Worm (Caenorhabditis elegans) whole organism, late embryonic: ENCODE measurements around the gene ubc-24.

Experiments
- C38D4.7 ChIP-seq: fragments of 200-800 bp; sonication (Bioruptor generic); optimal IDR thresholded peaks from 2 replicates; lab custom pipeline; 2018; ENCODE audit warnings: mild to moderate bottlenecking, missing genetic modification characterization, moderate library complexity, missing compliant biosample characterization
- F13H6.1 ChIP-seq: sonication (generic microtip); optimal IDR thresholded peaks from 2 replicates; lab custom pipeline; 2016; ENCODE audit warnings: missing genetic modification characterization, missing compliant biosample characterization
- K02D7.2 ChIP-seq: sonication (generic microtip); optimal IDR thresholded peaks from 2 replicates; lab custom pipeline; 2017; ENCODE audit warnings: mild to moderate bottlenecking, missing genetic modification characterization, missing compliant biosample characterization
- K09A11.1 ChIP-seq: sonication (generic microtip); optimal IDR thresholded peaks from 2 replicates; lab custom pipeline; 2017; ENCODE audit warnings: antibody characterized with exemption, mild to moderate bottlenecking, missing genetic modification characterization, missing compliant biosample characterization; ENCODE audit not compliant: insufficient read depth
- Y22D7AL.16 ChIP-seq: sonication (generic microtip); optimal IDR thresholded peaks from 2 replicates; lab custom pipeline; 2016; ENCODE audit warnings: missing genetic modification characterization, missing compliant biosample characterization
- ahr-1 ChIP-seq: sonication (generic microtip); optimal IDR thresholded peaks from 2 replicates; lab custom pipeline; 2016; ENCODE audit warnings: missing genetic modification characterization, missing compliant biosample characterization
- ama-1 ChIP-seq: fragments of 150-350 bp; optimal IDR thresholded peaks from 2 replicates; lab custom pipeline; 2014
- ceh-14 ChIP-seq: sonication (generic microtip); optimal IDR thresholded peaks from 2 replicates; lab custom pipeline; 2016; ENCODE audit warnings: missing genotype, missing genetic modification characterization, missing compliant biosample characterization
- ceh-18 ChIP-seq: sonication (generic microtip); optimal IDR thresholded peaks from 2 replicates; lab custom pipeline; 2016; ENCODE audit warnings: missing genetic modification characterization, missing compliant biosample characterization
- ceh-19 ChIP-seq: fragments of 200-800 bp; sonication (Bioruptor generic); optimal IDR thresholded peaks from 2 replicates; lab custom pipeline; 2018; ENCODE audit warnings: mild to moderate bottlenecking, missing genetic modification characterization, missing compliant biosample characterization
- ceh-2 ChIP-seq: sonication (generic microtip); optimal IDR thresholded peaks from 2 replicates; lab custom pipeline; 2016; ENCODE audit warnings: missing genotype, missing genetic modification characterization, missing compliant biosample characterization
- ceh-30 ChIP-seq: fragments of 150-350 bp; optimal IDR thresholded peaks from 2 replicates; lab custom pipeline; 2014; ENCODE audit warnings: missing biosample characterization, missing genetic modification characterization
- ceh-31 ChIP-seq: sonication (generic microtip); optimal IDR thresholded peaks from 2 replicates; lab custom pipeline; 2016; ENCODE audit warnings: missing genetic modification characterization, missing compliant biosample characterization
- ceh-48 ChIP-seq: sonication (generic microtip); optimal IDR thresholded peaks from 2 replicates; lab custom pipeline; 2016; ENCODE audit warnings: missing genetic modification characterization, inconsistent platforms, missing compliant biosample characterization
- ceh-6 ChIP-seq: fragments of 200-800 bp; sonication (Bioruptor generic); optimal IDR thresholded peaks from 2 replicates; lab custom pipeline; 2018; ENCODE audit warnings: mild to moderate bottlenecking, missing genetic modification characterization, missing compliant biosample characterization
- che-1 ChIP-seq: sonication (generic microtip); optimal IDR thresholded peaks from 2 replicates; lab custom pipeline; 2016; ENCODE audit warnings: mild to moderate bottlenecking, missing genetic modification characterization, missing compliant biosample characterization
- dmd-4 ChIP-seq: sonication (generic microtip); optimal IDR thresholded peaks from 2 replicates; lab custom pipeline; 2016; ENCODE audit warnings: borderline replicate concordance, missing genetic modification characterization, missing compliant biosample characterization
- dve-1 ChIP-seq: sonication (generic microtip); optimal IDR thresholded peaks from 2 replicates; lab custom pipeline; 2017; ENCODE audit warnings: antibody characterized with exemption, mild to moderate bottlenecking, missing genetic modification characterization, missing compliant biosample characterization
- elt-4 ChIP-seq: sonication (generic microtip); optimal IDR thresholded peaks from 2 replicates; lab custom pipeline; 2016; ENCODE audit warnings: missing genetic modification characterization, missing compliant biosample characterization
- fax-1 ChIP-seq: sonication (generic microtip); optimal IDR thresholded peaks from 2 replicates; lab custom pipeline; 2016; ENCODE audit warnings: missing genotype, missing genetic modification characterization, missing compliant biosample characterization
- fkh-10 ChIP-seq: fragments of 150-350 bp; optimal IDR thresholded peaks from 2 replicates; lab custom pipeline; 2014; ENCODE audit warnings: missing biosample characterization, missing genetic modification reagents, missing genetic modification characterization
- hlh-15 ChIP-seq: sonication (generic microtip); optimal IDR thresholded peaks from 2 replicates; lab custom pipeline; 2016; ENCODE audit warnings: missing genetic modification characterization, missing compliant biosample characterization
- hlh-30 ChIP-seq: sonication (generic microtip); optimal IDR thresholded peaks from 2 replicates; lab custom pipeline; 2017; ENCODE audit warnings: antibody characterized with exemption, missing genetic modification characterization, missing compliant biosample characterization; ENCODE audit not compliant: insufficient read depth
- hlh-8 ChIP-seq: sonication (generic microtip); optimal IDR thresholded peaks from 2 replicates; lab custom pipeline; 2016; ENCODE audit warnings: missing genotype, missing genetic modification characterization, missing compliant biosample characterization
- lim-6 ChIP-seq: sonication (generic microtip); optimal IDR thresholded peaks from 2 replicates; lab custom pipeline; 2016; ENCODE audit warnings: missing genetic modification characterization, missing compliant biosample characterization
- madf-2 ChIP-seq: sonication (generic microtip); optimal IDR thresholded peaks from 2 replicates; lab custom pipeline; 2017; ENCODE audit warnings: missing genetic modification characterization, missing compliant biosample characterization
- mec-3 ChIP-seq: sonication (generic microtip); optimal IDR thresholded peaks from 2 replicates; lab custom pipeline; 2016; ENCODE audit warnings: borderline replicate concordance, missing genetic modification characterization, missing compliant biosample characterization
- nhr-232 ChIP-seq: sonication (generic microtip); optimal IDR thresholded peaks from 2 replicates; lab custom pipeline; 2016; ENCODE audit warnings: missing genetic modification characterization, missing compliant biosample characterization
- npax-4 ChIP-seq: sonication (generic microtip); optimal IDR thresholded peaks from 2 replicates; lab custom pipeline; 2016; ENCODE audit warnings: missing genetic modification characterization, missing compliant biosample characterization
- odd-2 ChIP-seq: sonication (generic microtip); optimal IDR thresholded peaks from 2 replicates; lab custom pipeline; 2017; ENCODE audit warnings: antibody characterized with exemption, mild to moderate bottlenecking, missing genetic modification characterization, missing compliant biosample characterization
- pha-2 ChIP-seq: sonication (generic microtip); optimal IDR thresholded peaks from 2 replicates; lab custom pipeline; 2017; ENCODE audit warnings: mild to moderate bottlenecking, missing genetic modification characterization, missing compliant biosample characterization
- pqm-1 ChIP-seq: sonication (generic microtip); optimal IDR thresholded peaks from 2 replicates; lab custom pipeline; 2016; ENCODE audit warnings: missing genetic modification characterization, missing compliant biosample characterization
- pros-1 ChIP-seq: fragments of 150-350 bp; optimal IDR thresholded peaks from 2 replicates; lab custom pipeline; 2014; ENCODE audit warnings: missing biosample characterization, missing genetic modification reagents, missing genetic modification characterization
- rnt-1 ChIP-seq: sonication (generic microtip); optimal IDR thresholded peaks from 2 replicates; lab custom pipeline; 2016; ENCODE audit warnings: missing genetic modification characterization, missing compliant biosample characterization
- sox-2 ChIP-seq: fragments of 200-800 bp; sonication (Bioruptor generic); IDR thresholded peaks from 2 replicates; pipeline ENCODE4 v1.3.6; 2022; ENCODE audit warnings: missing genetic modification reagents, missing genetic modification characterization, missing compliant biosample characterization
- sox-4 ChIP-seq: sonication (generic microtip); optimal IDR thresholded peaks from 2 replicates; lab custom pipeline; 2017; ENCODE audit warnings: mild to moderate bottlenecking, missing genetic modification characterization, inconsistent platforms, missing compliant biosample characterization
- syd-9 ChIP-seq: sonication (generic microtip); optimal IDR thresholded peaks from 2 replicates; lab custom pipeline; 2016; ENCODE audit warnings: mild to moderate bottlenecking, missing genetic modification characterization, moderate library complexity, missing compliant biosample characterization
- tbx-2 ChIP-seq: sonication (generic microtip); optimal IDR thresholded peaks from 2 replicates; lab custom pipeline; 2016; ENCODE audit warnings: missing genetic modification characterization, missing compliant biosample characterization
- tbx-7 ChIP-seq: sonication (generic microtip); optimal IDR thresholded peaks from 2 replicates; lab custom pipeline; 2016; ENCODE audit warnings: missing genotype, missing genetic modification characterization, missing compliant biosample characterization
- unc-3 ChIP-seq, 2 experiments: fragments of 200-800 bp in 1 of 2; sonication (Bioruptor generic) in 1 of 2; sonication (generic microtip) in 1 of 2; conservative IDR thresholded peaks in 1 of 2; optimal IDR thresholded peaks in 1 of 2; 2 replicates each; pipeline versions ENCODE4 v1.3.6 to Lab custom; 2016 to 2022; ENCODE audit warnings: missing compliant biosample characterization in 2 of 2, missing genetic modification characterization in 2 of 2, missing genetic modification reagents in 1 of 2
- unc-42 ChIP-seq: sonication (generic microtip); optimal IDR thresholded peaks from 2 replicates; lab custom pipeline; 2016; ENCODE audit warnings: missing genotype, missing genetic modification characterization, missing compliant biosample characterization
- unc-55 ChIP-seq: sonication (generic microtip); optimal IDR thresholded peaks from 2 replicates; lab custom pipeline; 2017; ENCODE audit warnings: missing biosample characterization, missing genetic modification reagents, missing genetic modification characterization
- unc-86 ChIP-seq: sonication (generic microtip); optimal IDR thresholded peaks from 2 replicates; lab custom pipeline; 2016; ENCODE audit warnings: missing genetic modification characterization, missing compliant biosample characterization
- ztf-16 ChIP-seq: sonication (generic microtip); optimal IDR thresholded peaks from 2 replicates; lab custom pipeline; 2017; ENCODE audit warnings: missing genetic modification characterization, missing compliant biosample characterization

ubc-24 gene

ce11 chrII:8370194-8370593 lies 35.2 kb upstream of the ubc-24 start:
- TF ChIP-seq unc-3 (GFP tag; conservative IDR thresholded peaks at IDR 0.05; lab: Robert Waterston, UW) = no peak
- TF ChIP-seq unc-3 (tag; optimal IDR thresholded peaks at IDR 0.05; lab: Kevin White, UChicago) = no peak
- no peak for TF ChIP-seq hlh-15 (tag; lab: Kevin White, UChicago)
- no peak for TF ChIP-seq K02D7.2
- no peak for TF ChIP-seq Y22D7AL.16
- TF ChIP-seq pha-2 (tag; lab: Kevin White, UChicago) = no peak
- TF ChIP-seq ahr-1 = no peak
- TF ChIP-seq ceh-19 (GFP tag; lab: Kevin White, UChicago) = no peak
- no peak for TF ChIP-seq madf-2 (tag; lab: Kevin White, UChicago)
- TF ChIP-seq mec-3 (tag; lab: Kevin White, UChicago) = no peak
- TF ChIP-seq dve-1 = no peak
- TF ChIP-seq ztf-16 (tag; lab: Kevin White, UChicago) = no peak
- TF ChIP-seq ceh-6 (GFP tag; lab: Kevin White, UChicago) = no peak
- no peak for TF ChIP-seq unc-42 (tag; lab: Kevin White, UChicago)
- TF ChIP-seq nhr-232 = no peak
- no peak for TF ChIP-seq rnt-1 (tag; lab: Kevin White, UChicago)
- TF ChIP-seq elt-4 (tag; lab: Kevin White, UChicago) = no peak
- TF ChIP-seq hlh-30 (tag; lab: Kevin White, UChicago) = no peak
- no peak for TF ChIP-seq syd-9 (tag; lab: Kevin White, UChicago)

ce11 chrII:8377722-8378121 lies 27.7 kb upstream of the ubc-24 start:
- TF ChIP-seq ztf-16 (tag; lab: Kevin White, UChicago) (no peak), sox-4 (tag; lab: Kevin White, UChicago) (no peak), unc-42 (tag; lab: Kevin White, UChicago) (no peak), dmd-4 (tag; lab: Kevin White, UChicago) (no peak)
- TF ChIP-seq, all 69 proteins: peak for 0

ce11 chrII:8380188-8380587 lies 25.2 kb upstream of the ubc-24 start:
- TF ChIP-seq sox-2 (no peak), ceh-48 (tag; lab: Kevin White, UChicago) (no peak), tbx-7 (tag; lab: Kevin White, UChicago) (no peak), ama-1 (lab: Kevin White, UChicago) (no peak), che-1 (tag; lab: Kevin White, UChicago) (no peak), npax-4 (tag; lab: Kevin White, UChicago) (no peak), rnt-1 (tag; lab: Kevin White, UChicago) (no peak), dmd-4 (tag; lab: Kevin White, UChicago) (no peak), unc-86 (tag; lab: Kevin White, UChicago) (no peak), hlh-8 (no peak), C38D4.7 (GFP tag; lab: Kevin White, UChicago) (no peak), fkh-10 (GFP tag; lab: Kevin White, UChicago) (no peak), lim-6 (tag; lab: Kevin White, UChicago) (no peak), elt-4 (tag; lab: Kevin White, UChicago) (no peak), ceh-14 (tag; lab: Kevin White, UChicago) (no peak), mec-3 (tag; lab: Kevin White, UChicago) (no peak), pha-2 (tag; lab: Kevin White, UChicago) (no peak)

- TF ChIP-seq hlh-8 = no peak
- TF ChIP-seq fax-1 = no peak
- TF ChIP-seq ceh-30 = no peak
- TF ChIP-seq odd-2 (tag; lab: Kevin White, UChicago) = no peak
- TF ChIP-seq ceh-18 (tag; lab: Kevin White, UChicago) = no peak
- no peak for TF ChIP-seq K09A11.1 (tag; lab: Kevin White, UChicago)
- no peak for TF ChIP-seq sox-4 (tag; lab: Kevin White, UChicago)
- TF ChIP-seq nhr-232 = no peak
- no peak for TF ChIP-seq unc-55 (GFP tag; lab: Kevin White, UChicago)
- TF ChIP-seq ceh-2 (tag; lab: Kevin White, UChicago) = no peak
- TF ChIP-seq ceh-14 (tag; lab: Kevin White, UChicago) = no peak
- no peak for TF ChIP-seq ceh-31 (tag; lab: Kevin White, UChicago)
- no peak for TF ChIP-seq ceh-19 (GFP tag; lab: Kevin White, UChicago)
- TF ChIP-seq syd-9 (tag; lab: Kevin White, UChicago) = no peak
- no peak for TF ChIP-seq elt-4 (tag; lab: Kevin White, UChicago)
- TF ChIP-seq F13H6.1 = no peak
- TF ChIP-seq pros-1 (tag; lab: Kevin White, UChicago) = no peak
- no peak for TF ChIP-seq ceh-48 (tag; lab: Kevin White, UChicago)
- no peak for TF ChIP-seq pqm-1 (tag; lab: Kevin White, UChicago)
- no peak for TF ChIP-seq tbx-2 (tag; lab: Kevin White, UChicago)
These were observed 24.2 kb upstream of the ubc-24 start, which contains the start of gene F49E12.12 for ce11 chrII:8381197-8381596. F49E12.12 (plus strand) TSS chrII:8381497.
